Worm (Caenorhabditis elegans) whole organism, early embryonic: ENCODE results near the gene str-69.

Experiments used
- ama-1 ChIP-seq: fragments of 150-350 bp; optimal IDR thresholded peaks from 2 replicates; lab custom pipeline; 2014
- ceh-13 ChIP-seq: fragments of 200-800 bp; sonication (Bioruptor generic); optimal IDR thresholded peaks from 2 replicates; lab custom pipeline; 2018; ENCODE audit warnings: mild to moderate bottlenecking, missing genetic modification characterization, missing compliant biosample characterization
- ceh-36 ChIP-seq: sonication (generic microtip); optimal IDR thresholded peaks from 2 replicates; lab custom pipeline; 2016; ENCODE audit warnings: missing genetic modification characterization, inconsistent platforms, missing compliant biosample characterization

DNA sequence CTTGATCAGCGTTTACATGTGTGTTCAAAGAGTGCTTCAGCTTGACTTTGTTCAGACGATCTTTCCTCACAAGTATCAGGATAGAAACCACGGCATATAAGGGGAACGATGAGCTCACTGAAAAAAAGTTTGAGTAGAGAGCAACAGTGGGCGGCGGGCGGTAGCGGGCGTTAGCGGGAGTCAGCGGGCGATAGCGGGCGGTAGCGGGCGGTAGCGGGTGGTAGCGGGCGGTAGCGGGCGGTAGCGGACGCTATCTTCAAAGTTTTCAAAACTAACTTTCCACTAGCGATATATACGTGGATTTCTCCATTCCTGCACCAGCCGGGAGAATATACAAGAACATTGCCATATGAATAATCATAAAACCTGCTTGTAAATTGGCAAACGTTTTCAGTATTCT is 39.5 kb upstream of the str-69 start:
- no peak for TF ChIP-seq ceh-13 (GFP tag; lab: Kevin White, UChicago)
- no peak for TF ChIP-seq ceh-36 (tag; lab: Kevin White, UChicago)
- no peak for TF ChIP-seq ama-1 (lab: Kevin White, UChicago)
